Worm (Caenorhabditis elegans): Measurements from ENCODE around the gene fbxb-46.

DNA sequence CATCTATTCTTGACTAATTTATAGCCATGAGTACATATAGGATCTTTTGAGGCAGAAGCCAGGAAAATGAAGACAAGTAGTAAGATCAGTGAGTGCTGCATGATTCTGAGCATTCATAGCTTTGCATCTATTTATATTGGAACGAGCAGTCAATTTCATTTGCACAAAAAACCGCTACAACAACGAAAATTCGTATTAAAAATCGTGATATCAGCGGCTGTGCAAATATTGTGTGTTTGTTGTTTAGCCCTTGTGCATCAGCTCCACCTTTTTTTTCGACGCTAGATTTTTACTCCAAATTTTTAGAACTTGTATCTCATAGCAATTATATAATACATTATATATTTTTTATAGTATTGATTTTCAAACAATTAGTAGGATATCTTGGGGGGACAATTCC lies 13.2 kb upstream of the fbxb-46 start, which contains the start of gene clec-21:
- TF ChIP-seq him-1 (tag; optimal IDR thresholded peaks at IDR 0.05) (no peak), W03F9.2 (tag; optimal IDR thresholded peaks at IDR 0.05) (no peak), dao-5 (tag; optimal IDR thresholded peaks at IDR 0.05) (no peak)
